Fruit fly (Drosophila melanogaster) whole organism: ENCODE measurements around the gene CG31636.

ENCODE experiments used
- CG8478 ChIP-seq: fragments of >200 bp; optimal IDR thresholded peaks from 2 replicates; lab custom pipeline; 2018; ENCODE audit warnings: inconsistent platforms
- EcR ChIP-seq, 2 experiments: fragments of >200 bp; optimal IDR thresholded peaks; 2 replicates each; lab custom pipeline; 2017; ENCODE audit warnings: missing biosample characterization in 2 of 2, missing genetic modification characterization in 2 of 2, missing genetic modification reagents in 2 of 2
- psq ChIP-seq: fragments of >200 bp; optimal IDR thresholded peaks from 2 replicates; lab custom pipeline; 2017

dm6 chr2L:6632307-6632706 is 25.6 kb downstream of the CG31636 start, which contains the start of gene Oatp26F:
- TF ChIP-seq CG8478 (lab: Kevin White, UChicago) = no peak
- no peak for TF ChIP-seq psq (lab: Kevin White, UChicago)
- no peak for TF ChIP-seq EcR (GFP tag; optimal IDR thresholded peaks at IDR 0.05; lab: Kevin White, UChicago)
